Fruit fly (Drosophila melanogaster) whole organism, embryonic: ENCODE measurements around the gene CG11839.

Source experiments
- Ada2b ChIP-seq: fragments of 200-800 bp; sonication (Bioruptor generic); IDR thresholded peaks from 2 replicates; pipeline ENCODE4 v1.3.6; 2022; ENCODE audit warnings: missing biosample characterization, missing genetic modification characterization
- B-H1 ChIP-seq: fragments of 200-800 bp; sonication (Bioruptor generic); IDR thresholded peaks from 3 replicates; pipeline ENCODE4 v1.3.6; 2022; ENCODE audit warnings: missing biosample characterization, missing genetic modification characterization
- Blimp-1 ChIP-seq: fragments of 200-800 bp; sonication (Bioruptor generic); optimal IDR thresholded peaks from 3 replicates; lab custom pipeline; 2018; ENCODE audit warnings: missing biosample characterization, missing genetic modification characterization, mild to moderate bottlenecking, moderate library complexity, missing genetic modification reagents
- CG10209 ChIP-seq: fragments of 200-800 bp; sonication (Bioruptor generic); optimal IDR thresholded peaks from 3 replicates; lab custom pipeline; 2017; ENCODE audit warnings: missing biosample characterization, mild to moderate bottlenecking, missing genetic modification characterization, missing genetic modification reagents
- CG10274 ChIP-seq: fragments of 200-800 bp; sonication (Bioruptor generic); optimal IDR thresholded peaks from 3 replicates; lab custom pipeline; 2017; ENCODE audit warnings: missing biosample characterization, mild to moderate bottlenecking, missing genetic modification characterization
- CG10959 ChIP-seq: fragments of 200-800 bp; sonication (Bioruptor generic); IDR thresholded peaks from 2 replicates; pipeline ENCODE4 v1.3.6; 2022; ENCODE audit warnings: missing biosample characterization, missing genetic modification characterization
- CG11696 ChIP-seq: fragments of 200-800 bp; sonication (Bioruptor generic); IDR thresholded peaks from 2 replicates; pipeline ENCODE4 v1.3.6; 2022; ENCODE audit warnings: missing biosample characterization, missing genetic modification characterization
- CG12219 ChIP-seq: fragments of 200-800 bp; sonication (Bioruptor generic); optimal IDR thresholded peaks from 3 replicates; lab custom pipeline; 2018; ENCODE audit warnings: missing biosample characterization, mild to moderate bottlenecking, missing genetic modification characterization
- CG13424 ChIP-seq: fragments of 200-800 bp; sonication (Bioruptor generic); optimal IDR thresholded peaks from 2 replicates; lab custom pipeline; 2019; ENCODE audit warnings: missing biosample characterization, mild to moderate bottlenecking, missing genetic modification characterization, moderate library complexity
- CG15073 ChIP-seq: fragments of 200-800 bp; sonication (Bioruptor generic); optimal IDR thresholded peaks from 2 replicates; lab custom pipeline; 2016; ENCODE audit warnings: missing biosample characterization, missing genetic modification characterization
- CG15514 ChIP-seq: fragments of 200-800 bp; sonication (Bioruptor generic); optimal IDR thresholded peaks from 3 replicates; lab custom pipeline; 2017; ENCODE audit warnings: missing biosample characterization, missing genetic modification characterization, mild to moderate bottlenecking, moderate library complexity, missing genetic modification reagents
- CG15696 ChIP-seq: fragments of 200-800 bp; sonication (Bioruptor generic); optimal IDR thresholded peaks from 2 replicates; lab custom pipeline; 2019; ENCODE audit warnings: missing biosample characterization, mild to moderate bottlenecking, missing genetic modification characterization, moderate library complexity
- CG18262 ChIP-seq: fragments of 200-800 bp; optimal IDR thresholded peaks from 3 replicates; lab custom pipeline; 2019; ENCODE audit warnings: missing biosample characterization, mild to moderate bottlenecking, missing genetic modification characterization, moderate library complexity
- CG2875 ChIP-seq: fragments of 200-800 bp; sonication (Bioruptor generic); optimal IDR thresholded peaks from 2 replicates; lab custom pipeline; 2017; ENCODE audit warnings: missing biosample characterization, mild to moderate bottlenecking, missing genetic modification characterization, missing genetic modification reagents
- CG30431 ChIP-seq: fragments of 200-800 bp; sonication (Bioruptor generic); optimal IDR thresholded peaks from 2 replicates; lab custom pipeline; 2017; ENCODE audit warnings: missing biosample characterization, missing genetic modification characterization
- CG3065 ChIP-seq: fragments of 200-800 bp; sonication (Bioruptor generic); optimal IDR thresholded peaks from 2 replicates; lab custom pipeline; 2016; ENCODE audit warnings: missing biosample characterization, missing genetic modification characterization
- CG33213 ChIP-seq: fragments of 200-800 bp; sonication (Bioruptor generic); optimal IDR thresholded peaks from 3 replicates; lab custom pipeline; 2016; ENCODE audit warnings: missing biosample characterization, missing genetic modification characterization
- CG43689 ChIP-seq: fragments of 200-800 bp; sonication (Bioruptor generic); IDR thresholded peaks from 2 replicates; pipeline ENCODE4 v1.3.6; 2022; ENCODE audit warnings: missing biosample characterization, missing genetic modification characterization
- CG6689 ChIP-seq: fragments of 200-800 bp; sonication (Bioruptor generic); IDR thresholded peaks from 2 replicates; pipeline ENCODE4 v1.3.6; 2022; ENCODE audit warnings: missing biosample characterization, missing genetic modification characterization
- CG7271 ChIP-seq: fragments of 200-800 bp; sonication (Bioruptor generic); optimal IDR thresholded peaks from 2 replicates; lab custom pipeline; 2018; ENCODE audit warnings: missing biosample characterization, mild to moderate bottlenecking, missing genetic modification characterization, moderate library complexity
- CG9932 ChIP-seq: fragments of 200-800 bp; sonication (Bioruptor generic); IDR thresholded peaks from 2 replicates; pipeline ENCODE4 v1.3.6; 2022; ENCODE audit warnings: missing biosample characterization, missing genetic modification characterization
- CrebB ChIP-seq: fragments of 200-800 bp; sonication (Bioruptor generic); optimal IDR thresholded peaks from 3 replicates; lab custom pipeline; 2018; ENCODE audit warnings: missing biosample characterization, mild to moderate bottlenecking, missing genetic modification characterization
- Dp ChIP-seq: fragments of 200-800 bp; sonication (Bioruptor generic); optimal IDR thresholded peaks from 2 replicates; lab custom pipeline; 2018; ENCODE audit warnings: missing biosample characterization, mild to moderate bottlenecking, missing genetic modification characterization, moderate library complexity
- NC2α ChIP-seq: fragments of 200-800 bp; sonication (Bioruptor generic); optimal IDR thresholded peaks from 2 replicates; lab custom pipeline; 2016; ENCODE audit warnings: missing biosample characterization, missing genetic modification characterization
- Oli ChIP-seq: fragments of 200-800 bp; sonication (Bioruptor generic); optimal IDR thresholded peaks from 2 replicates; lab custom pipeline; 2018; ENCODE audit warnings: missing biosample characterization, mild to moderate bottlenecking, missing genetic modification characterization, moderate library complexity
- Pdp1 ChIP-seq, 2 experiments: fragments of 200-800 bp; sonication (Bioruptor generic); optimal IDR thresholded peaks; 3 replicates each; lab custom pipeline; 2016; ENCODE audit warnings: missing biosample characterization in 2 of 2, missing genetic modification characterization in 2 of 2, mild to moderate bottlenecking in 1 of 2, moderate library complexity in 1 of 2
- Xrp1 ChIP-seq: fragments of 200-800 bp; sonication (Bioruptor generic); IDR thresholded peaks from 2 replicates; pipeline ENCODE4 v1.3.6; 2022; ENCODE audit warnings: missing biosample characterization, missing genetic modification characterization
- cad ChIP-seq: fragments of >200 bp; optimal IDR thresholded peaks from 2 replicates; lab custom pipeline; 2017; ENCODE audit warnings: missing biosample characterization, missing genetic modification characterization
- disco-r ChIP-seq: fragments of 200-800 bp; sonication (Bioruptor generic); optimal IDR thresholded peaks from 2 replicates; lab custom pipeline; 2016; ENCODE audit warnings: missing biosample characterization, missing genetic modification characterization
- fd3F ChIP-seq: fragments of 200-800 bp; sonication (Bioruptor generic); optimal IDR thresholded peaks from 2 replicates; lab custom pipeline; 2018; ENCODE audit warnings: missing biosample characterization, mild to moderate bottlenecking, missing genetic modification characterization, moderate library complexity
- fu2 ChIP-seq: fragments of 200-800 bp; sonication (Bioruptor generic); optimal IDR thresholded peaks from 2 replicates; lab custom pipeline; 2016; ENCODE audit warnings: missing biosample characterization, missing genetic modification characterization
- inv ChIP-seq: fragments of 200-800 bp; sonication (Bioruptor generic); IDR thresholded peaks from 2 replicates; pipeline ENCODE4 v1.3.6; 2022; ENCODE audit warnings: missing biosample characterization, missing genetic modification characterization; ENCODE audit not compliant: partially characterized antibody
- kay ChIP-seq: fragments of 200-800 bp; sonication (Bioruptor generic); optimal IDR thresholded peaks from 2 replicates; lab custom pipeline; 2016; ENCODE audit warnings: missing biosample characterization, missing genetic modification characterization
- ken ChIP-seq: fragments of 200-800 bp; sonication (Bioruptor generic); IDR thresholded peaks from 3 replicates; pipeline ENCODE4 v1.3.6; 2022; ENCODE audit warnings: missing biosample characterization, missing genetic modification characterization
- kni ChIP-seq: fragments of 200-800 bp; sonication (Bioruptor generic); optimal IDR thresholded peaks from 3 replicates; lab custom pipeline; 2017; ENCODE audit warnings: mild to moderate bottlenecking, missing biosample characterization, missing genetic modification reagents, missing genetic modification characterization
- pzg ChIP-seq: fragments of 200-800 bp; sonication (Bioruptor generic); optimal IDR thresholded peaks from 3 replicates; lab custom pipeline; 2018; ENCODE audit warnings: missing biosample characterization, mild to moderate bottlenecking, missing genetic modification characterization, moderate library complexity
- ranshi ChIP-seq: fragments of 200-800 bp; sonication (Bioruptor generic); IDR thresholded peaks from 2 replicates; pipeline ENCODE4 v1.3.6; 2022; ENCODE audit warnings: missing biosample characterization, missing genetic modification characterization
- rib ChIP-seq: fragments of 200-800 bp; sonication (Bioruptor generic); IDR thresholded peaks from 2 replicates; pipeline ENCODE4 v1.3.6; 2022; ENCODE audit warnings: missing biosample characterization, missing genetic modification characterization
- row ChIP-seq: fragments of 200-800 bp; sonication (Bioruptor generic); IDR thresholded peaks from 3 replicates; pipeline ENCODE4 v1.3.6; 2022; ENCODE audit warnings: missing biosample characterization, missing genetic modification characterization
- vnd ChIP-seq: fragments of 200-800 bp; sonication (Bioruptor generic); IDR thresholded peaks from 3 replicates; pipeline ENCODE4 v1.3.6; 2022; ENCODE audit warnings: missing biosample characterization, missing genetic modification characterization; ENCODE audit not compliant: partially characterized antibody
- zen2 ChIP-seq: fragments of 200-800 bp; sonication (Bioruptor generic); IDR thresholded peaks from 3 replicates; pipeline ENCODE4 v1.3.6; 2022; ENCODE audit warnings: missing biosample characterization, missing genetic modification characterization; ENCODE audit not compliant: partially characterized antibody

The CG11839 gene

DNA sequence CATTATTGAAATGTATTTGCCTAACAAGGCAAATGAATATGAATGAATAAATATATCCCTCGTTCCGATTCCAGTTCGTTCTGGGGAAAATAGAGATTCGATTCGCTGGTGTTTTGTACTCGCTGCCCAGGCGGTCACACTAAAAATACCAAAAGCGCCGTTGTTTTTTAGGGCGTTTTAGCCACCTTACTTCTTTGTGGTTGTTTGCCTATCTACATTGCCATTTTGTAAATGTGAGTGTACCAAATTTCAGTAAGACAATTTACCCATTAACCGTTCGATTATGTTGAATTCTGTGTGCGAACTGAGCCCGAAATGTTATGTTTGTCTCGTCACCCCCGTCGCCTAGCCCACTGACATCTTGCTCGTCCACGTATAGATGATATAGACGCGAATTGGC lies 27.8 kb downstream of the CG11839 start, which contains the start of the genes CG33095 and CG33096 (continued):
- no peak for TF ChIP-seq fd3F
- TF ChIP-seq CG15514, result peak; percentile 98
- no peak for TF ChIP-seq CG3065 (GFP tag; lab: Kevin White, UChicago)
- no peak for TF ChIP-seq CG12219 (GFP tag; lab: Kevin White, UChicago)
- TF ChIP-seq CG7271 (tag; lab: Kevin White, UChicago), result no peak
- TF ChIP-seq Oli (tag; lab: Kevin White, UChicago), result no peak
- peak; percentile 76 for TF ChIP-seq CG33213 (GFP tag; lab: Kevin White, UChicago)
- peak; percentile 88 for TF ChIP-seq row
- no peak for TF ChIP-seq CG9932
- no peak for TF ChIP-seq CG13424
- peak; percentile 85 for TF ChIP-seq CG6689 (GFP tag; lab: Robert Waterston, UW)
- no peak for TF ChIP-seq vnd (GFP tag; lab: Robert Waterston, UW)
- TF ChIP-seq CG2875, result no peak
- no peak for TF ChIP-seq Blimp-1 (GFP tag; lab: Kevin White, UChicago)
- TF ChIP-seq rib (GFP tag; lab: Robert Waterston, UW), result no peak
- no peak for TF ChIP-seq B-H1 (GFP tag; lab: Robert Waterston, UW)
- peak; percentile 76 for TF ChIP-seq pzg

DNA sequence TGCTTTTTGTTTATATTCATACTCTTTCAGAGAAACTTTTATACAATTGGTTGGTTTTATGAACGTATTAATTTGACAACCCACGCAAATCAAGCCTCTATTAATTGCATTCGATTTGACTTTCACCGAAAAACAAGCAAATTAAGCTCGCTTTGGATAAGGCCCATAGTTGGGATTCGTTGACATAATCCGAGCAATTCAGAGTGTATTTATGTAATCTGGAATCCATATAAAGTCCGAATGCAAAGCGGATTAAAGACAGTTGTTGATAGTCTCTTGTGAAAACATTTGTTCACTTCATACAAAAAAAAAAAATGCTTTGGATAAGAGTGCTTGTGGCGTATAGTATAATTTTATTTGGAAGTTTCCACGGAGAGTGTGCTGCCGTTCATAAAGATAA lies 32.5 kb downstream of the CG11839 start, which contains the start of gene CG45095:
TSS of gene CG45095 (plus strand) at position 301 of the 400 bp plus-strand sequence.
- TF ChIP-seq Dp (GFP tag; lab: Kevin White, UChicago) (no peak), fu2 (GFP tag; lab: Kevin White, UChicago) (no peak), cad (GFP tag; lab: Kevin White, UChicago) (no peak), Pdp1 (GFP tag; optimal IDR thresholded peaks at IDR 0.05; lab: Kevin White, UChicago) (no peak), Ada2b (GFP tag; lab: Robert Waterston, UW) (no peak), CG43689 (GFP tag; lab: Robert Waterston, UW) (no peak), Xrp1 (GFP tag; lab: Robert Waterston, UW) (no peak), CG11696 (GFP tag; lab: Robert Waterston, UW) (no peak), CG18262 (tag; lab: Kevin White, UChicago) (no peak), CG30431 (GFP tag; lab: Kevin White, UChicago) (no peak), inv (GFP tag; lab: Robert Waterston, UW) (no peak), CG10959 (GFP tag; lab: Robert Waterston, UW) (no peak)

DNA sequence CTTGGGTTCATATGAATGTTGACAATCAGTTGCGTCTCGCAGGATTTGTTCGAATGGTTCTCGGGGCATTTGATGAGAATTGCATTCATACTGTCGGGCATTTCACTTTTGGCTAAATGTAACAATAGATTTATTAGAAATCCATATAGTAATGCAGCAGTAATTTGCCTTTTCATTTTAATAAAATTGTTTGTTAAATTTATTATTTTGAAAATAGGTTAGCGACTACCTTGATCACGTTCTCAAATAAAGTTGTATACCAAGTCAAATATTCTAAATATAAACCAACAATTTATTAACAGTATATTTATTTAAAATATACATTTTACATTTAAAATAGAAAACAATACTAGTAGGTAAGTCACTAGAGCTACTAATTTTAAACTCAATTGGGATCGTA lies 39.2 kb downstream of the CG11839 start, which contains the start of gene CG34027:
TSS of gene CG34027 (minus strand) at position 101 of the 400 bp plus-strand sequence.
- TF ChIP-seq Pdp1 (GFP tag; optimal IDR thresholded peaks at IDR 0.05; lab: Kevin White, UChicago) (no peak), ken (GFP tag; lab: Robert Waterston, UW) (no peak), CG10274 (GFP tag; lab: Kevin White, UChicago) (no peak), CG10209 (GFP tag; lab: Kevin White, UChicago) (no peak), kni (GFP tag; lab: Kevin White, UChicago) (no peak), ranshi (no peak), CG15073 (GFP tag; lab: Kevin White, UChicago) (no peak), disco-r (GFP tag; lab: Kevin White, UChicago) (no peak), kay (GFP tag; lab: Kevin White, UChicago) (no peak), zen2 (GFP tag; lab: Robert Waterston, UW) (no peak), CG15696 (no peak), CrebB (no peak), NC2α (no peak)
